Worm (Caenorhabditis elegans): ENCODE results near the gene srw-4.

DNA sequence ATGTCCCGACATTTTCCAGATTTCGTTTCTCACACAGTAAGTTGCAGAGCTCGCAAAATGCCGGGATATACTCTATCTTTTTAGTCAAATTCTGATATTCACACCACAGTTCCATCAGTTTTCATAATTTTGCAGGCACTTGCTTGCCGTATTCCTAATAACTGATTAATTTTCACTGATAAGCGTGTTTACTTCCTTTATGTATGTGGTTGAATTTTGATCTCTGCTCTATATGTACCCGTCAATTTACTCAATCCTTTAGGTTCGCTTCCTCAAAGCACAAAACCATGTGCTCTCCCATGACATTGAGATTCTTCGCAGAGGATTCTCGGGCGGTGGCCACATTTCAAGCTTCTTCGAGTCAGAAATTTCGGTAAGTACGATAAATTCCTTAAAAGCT, 7.0 kb downstream of the srw-4 start:
- TF ChIP-seq flt-1 (GFP tag; IDR thresholded peaks at IDR 0.05): no peak
- no peak for TF ChIP-seq tbx-37 (GFP tag; conservative IDR thresholded peaks at IDR 0.05)
- TF ChIP-seq hmbx-1 (tag; optimal IDR thresholded peaks at IDR 0.05): no peak
- no peak for TF ChIP-seq ama-1 (optimal IDR thresholded peaks at IDR 0.05)
- no peak for TF ChIP-seq aly-1 (tag; optimal IDR thresholded peaks at IDR 0.05)
- TF ChIP-seq ets-7 (tag; optimal IDR thresholded peaks at IDR 0.05): no peak
- TF ChIP-seq tra-4 (tag; optimal IDR thresholded peaks at IDR 0.05): no peak
- no peak for TF ChIP-seq B0310.2 (tag; optimal IDR thresholded peaks at IDR 0.05)
